Worm (Caenorhabditis elegans): ENCODE measurements around the gene fipr-9.

DNA sequence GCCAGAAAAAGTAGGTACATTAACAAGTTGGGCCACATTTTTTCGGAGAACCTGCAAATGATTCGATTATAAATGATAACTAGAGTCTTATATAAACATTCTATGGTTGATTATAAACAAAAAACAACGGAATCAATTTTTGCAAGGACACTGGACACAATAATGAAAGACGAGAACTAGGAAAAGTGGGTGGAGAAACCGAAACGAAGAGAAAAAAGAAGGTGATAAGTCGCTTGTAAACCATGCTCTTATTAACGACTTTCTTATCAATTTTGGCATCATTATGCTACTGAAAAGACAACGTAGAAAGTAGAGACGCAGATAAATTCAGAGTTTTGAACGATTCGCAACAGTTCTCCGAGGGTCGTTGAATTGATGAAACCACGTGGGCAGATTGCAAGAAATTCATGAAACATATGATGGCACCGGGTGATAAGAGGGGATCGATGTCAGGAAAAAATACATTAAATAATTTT is 31.3 kb upstream of the fipr-9 start, which contains the start of gene ZK856.5:
- TF ChIP-seq med-1 (GFP tag; optimal IDR thresholded peaks at IDR 0.05; ENCODE audit: insufficient read depth) (no peak), T22C8.4 (GFP tag; IDR thresholded peaks at IDR 0.05) (no peak), flt-1 (GFP tag; IDR thresholded peaks at IDR 0.05) (no peak), ref-1 (GFP tag; conservative IDR thresholded peaks at IDR 0.05) (no peak), ztf-23 (GFP tag; IDR thresholded peaks at IDR 0.05) (no peak), cog-1 (tag; optimal IDR thresholded peaks at IDR 0.05) (no peak), ztf-29 (GFP tag; IDR thresholded peaks at IDR 0.05) (no peak), klf-2 (GFP tag; conservative IDR thresholded peaks at IDR 0.05) (no peak), tab-1 (GFP tag; IDR thresholded peaks at IDR 0.05) (no peak)

Data from whole organism, midembryonic.